Worm (Caenorhabditis elegans): Measurements from ENCODE around the gene col-157.

DNA sequence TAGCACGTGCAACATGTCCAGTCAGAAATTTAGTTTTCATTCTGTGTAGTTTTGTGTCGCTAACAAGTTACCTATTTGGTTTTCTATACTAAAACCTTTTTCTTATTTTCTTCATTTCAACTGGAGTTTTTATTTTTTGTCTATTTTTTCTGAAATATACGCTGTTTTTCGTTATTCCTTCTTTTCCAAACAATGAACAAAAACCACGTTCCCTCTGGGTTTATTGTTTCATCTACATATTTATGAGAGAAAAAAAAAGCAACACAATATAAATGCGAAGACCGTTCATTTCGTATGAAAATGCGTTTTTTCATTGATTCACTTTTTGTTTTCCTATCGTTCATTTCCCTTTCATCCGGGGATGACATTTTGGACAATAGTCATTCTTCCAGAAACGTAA, 4.4 kb upstream of the col-157 start, which contains the start of gene T11F9.22:
- TF ChIP-seq him-1 (tag; optimal IDR thresholded peaks at IDR 0.05) = no peak
- TF ChIP-seq dao-5 (tag; optimal IDR thresholded peaks at IDR 0.05) = no peak
- no peak for TF ChIP-seq W03F9.2 (tag; optimal IDR thresholded peaks at IDR 0.05)
